Worm (Caenorhabditis elegans) whole organism, late embryonic: Measurements from ENCODE around the gene syp-2.

Experiments used
- C38D4.7 ChIP-seq: fragments of 200-800 bp; sonication (Bioruptor generic); optimal IDR thresholded peaks from 2 replicates; lab custom pipeline; 2018; ENCODE audit warnings: mild to moderate bottlenecking, missing genetic modification characterization, moderate library complexity, missing compliant biosample characterization
- ama-1 ChIP-seq: fragments of 150-350 bp; optimal IDR thresholded peaks from 2 replicates; lab custom pipeline; 2014
- ceh-31 ChIP-seq: sonication (generic microtip); optimal IDR thresholded peaks from 2 replicates; lab custom pipeline; 2016; ENCODE audit warnings: missing genetic modification characterization, missing compliant biosample characterization
- ceh-45 ChIP-seq: fragments of 200-800 bp; sonication (Bioruptor generic); IDR thresholded peaks from 2 replicates; pipeline ENCODE4 v1.3.6; 2022; ENCODE audit warnings: missing genetic modification reagents, missing genetic modification characterization, missing compliant biosample characterization
- dve-1 ChIP-seq: sonication (generic microtip); optimal IDR thresholded peaks from 2 replicates; lab custom pipeline; 2017; ENCODE audit warnings: antibody characterized with exemption, mild to moderate bottlenecking, missing genetic modification characterization, missing compliant biosample characterization
- fkh-10 ChIP-seq: fragments of 150-350 bp; optimal IDR thresholded peaks from 2 replicates; lab custom pipeline; 2014; ENCODE audit warnings: missing biosample characterization, missing genetic modification reagents, missing genetic modification characterization
- hlh-30 ChIP-seq: sonication (generic microtip); optimal IDR thresholded peaks from 2 replicates; lab custom pipeline; 2017; ENCODE audit warnings: antibody characterized with exemption, missing genetic modification characterization, missing compliant biosample characterization; ENCODE audit not compliant: insufficient read depth
- pag-3 ChIP-seq: sonication (generic microtip); optimal IDR thresholded peaks from 2 replicates; lab custom pipeline; 2016; ENCODE audit warnings: missing compliant biosample characterization, missing genetic modification characterization, borderline replicate concordance
- pha-4 ChIP-seq: fragments of 150-350 bp; optimal IDR thresholded peaks from 2 replicates; lab custom pipeline; 2018; ENCODE audit warnings: missing biosample characterization, missing genetic modification reagents, missing genetic modification characterization
- pros-1 ChIP-seq: fragments of 150-350 bp; optimal IDR thresholded peaks from 2 replicates; lab custom pipeline; 2014; ENCODE audit warnings: missing biosample characterization, missing genetic modification reagents, missing genetic modification characterization
- ref-2 ChIP-seq: sonication (generic microtip); optimal IDR thresholded peaks from 2 replicates; lab custom pipeline; 2016; ENCODE audit warnings: missing genetic modification characterization, missing compliant biosample characterization
- syd-9 ChIP-seq: sonication (generic microtip); optimal IDR thresholded peaks from 2 replicates; lab custom pipeline; 2016; ENCODE audit warnings: mild to moderate bottlenecking, missing genetic modification characterization, moderate library complexity, missing compliant biosample characterization
- unc-55 ChIP-seq: sonication (generic microtip); optimal IDR thresholded peaks from 2 replicates; lab custom pipeline; 2017; ENCODE audit warnings: missing biosample characterization, missing genetic modification reagents, missing genetic modification characterization
- unc-86 ChIP-seq: sonication (generic microtip); optimal IDR thresholded peaks from 2 replicates; lab custom pipeline; 2016; ENCODE audit warnings: missing genetic modification characterization, missing compliant biosample characterization

DNA sequence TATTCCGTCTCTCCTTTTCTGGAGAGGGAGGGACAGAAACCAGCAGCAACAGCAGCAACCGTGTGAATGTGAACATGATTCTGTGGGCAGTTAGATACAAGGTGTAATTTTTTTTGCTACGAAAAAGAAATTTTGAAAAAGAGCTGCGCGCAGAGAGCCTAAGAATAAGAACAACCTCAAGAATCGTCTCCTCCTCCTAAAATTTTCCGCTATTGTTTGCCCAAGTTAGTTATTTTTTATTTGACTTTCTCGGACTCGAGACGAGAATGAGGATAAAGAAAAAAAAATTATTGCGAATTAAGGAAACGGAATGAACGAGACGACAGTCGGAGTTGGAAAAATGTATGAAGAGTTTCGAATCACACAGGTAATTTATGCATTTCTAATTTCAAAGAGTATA is 22.3 kb downstream of the syp-2 start, which contains the start of gene glb-5:
- TF ChIP-seq ceh-31 (tag; lab: Kevin White, UChicago): no peak
- TF ChIP-seq pag-3 (tag; lab: Kevin White, UChicago): no peak
- no peak for TF ChIP-seq ama-1 (lab: Kevin White, UChicago)
- no peak for TF ChIP-seq unc-55 (GFP tag; lab: Kevin White, UChicago)
- no peak for TF ChIP-seq pros-1
- no peak for TF ChIP-seq syd-9
- TF ChIP-seq fkh-10: no peak
- no peak for TF ChIP-seq ref-2 (tag; lab: Kevin White, UChicago)
- TF ChIP-seq unc-86 (tag; lab: Kevin White, UChicago): no peak
- no peak for TF ChIP-seq pha-4 (tag; lab: Kevin White, UChicago)
- TF ChIP-seq ceh-45 (GFP tag; lab: Robert Waterston, UW): no peak
- no peak for TF ChIP-seq C38D4.7 (GFP tag; lab: Kevin White, UChicago)
- no peak for TF ChIP-seq hlh-30 (tag; lab: Kevin White, UChicago)
- TF ChIP-seq dve-1 (tag; lab: Kevin White, UChicago): no peak
